Worm (Caenorhabditis elegans): ENCODE measurements around the gene C29F7.3.

DNA sequence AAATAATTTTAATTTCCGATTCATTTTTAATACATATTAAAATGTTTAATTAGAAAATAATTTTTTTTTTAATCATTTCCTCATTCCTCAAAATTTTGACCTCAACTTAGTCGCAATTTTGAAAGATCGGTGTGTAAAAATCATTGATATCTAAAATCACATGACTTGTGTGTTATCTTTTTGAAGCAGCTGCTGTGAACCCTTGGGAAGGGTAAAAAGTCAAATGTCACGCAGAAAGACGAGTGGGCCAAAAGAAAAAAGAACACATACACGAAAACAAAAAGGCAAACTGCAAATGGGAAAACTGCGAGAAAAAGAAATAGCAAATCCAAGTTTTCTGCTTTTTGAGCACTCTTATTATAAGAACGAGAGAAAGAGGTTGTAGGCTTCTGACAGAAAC, 36.5 kb downstream of the C29F7.3 start:
- TF ChIP-seq nhr-67 (tag; optimal IDR thresholded peaks at IDR 0.05) (no peak), nhr-76 (tag; optimal IDR thresholded peaks at IDR 0.05) (no peak)

Measured in whole organism, L3 larva.